Fruit fly (Drosophila melanogaster) whole organism, prepupa: Measurements from ENCODE around the gene X11Lbeta.

Experiments used
- Blimp-1 ChIP-seq: fragments of 200-800 bp; sonication (Bioruptor generic); optimal IDR thresholded peaks from 3 replicates; lab custom pipeline; 2017; ENCODE audit warnings: missing biosample characterization, missing genetic modification characterization, mild to moderate bottlenecking, moderate library complexity, missing genetic modification reagents
- CG11762 ChIP-seq: fragments of 200-800 bp; sonication (Bioruptor generic); optimal IDR thresholded peaks from 3 replicates; lab custom pipeline; 2016; ENCODE audit warnings: missing biosample characterization, missing genetic modification characterization; ENCODE audit not compliant: insufficient read depth
- CG11902 ChIP-seq: fragments of 200-800 bp; sonication (Bioruptor generic); optimal IDR thresholded peaks from 3 replicates; lab custom pipeline; 2016; ENCODE audit warnings: missing biosample characterization, missing genetic modification characterization
- CG15336 ChIP-seq: fragments of 200-800 bp; sonication (Bioruptor generic); IDR thresholded peaks from 2 replicates; pipeline ENCODE4 v1.3.6; 2022; ENCODE audit warnings: missing biosample characterization, missing genetic modification characterization
- CG1621 ChIP-seq: fragments of 200-800 bp; sonication (Bioruptor generic); optimal IDR thresholded peaks from 3 replicates; lab custom pipeline; 2018; ENCODE audit warnings: missing biosample characterization, mild to moderate bottlenecking, missing genetic modification characterization
- CG16779 ChIP-seq: fragments of 200-800 bp; sonication (Bioruptor generic); optimal IDR thresholded peaks from 3 replicates; lab custom pipeline; 2017; ENCODE audit warnings: missing biosample characterization, mild to moderate bottlenecking, missing genetic modification characterization
- CG3032 ChIP-seq: fragments of 200-800 bp; optimal IDR thresholded peaks from 2 replicates; lab custom pipeline; 2019; ENCODE audit warnings: missing biosample characterization, mild to moderate bottlenecking, missing genetic modification characterization, moderate library complexity
- CG31627 ChIP-seq: fragments of 200-800 bp; sonication (Bioruptor generic); optimal IDR thresholded peaks from 3 replicates; lab custom pipeline; 2016; ENCODE audit warnings: missing biosample characterization, missing genetic modification characterization
- CG3919 ChIP-seq: fragments of 200-800 bp; sonication (Bioruptor generic); optimal IDR thresholded peaks from 3 replicates; lab custom pipeline; 2016; ENCODE audit warnings: missing biosample characterization, missing genetic modification characterization
- CG6163 ChIP-seq: fragments of 200-800 bp; sonication (Bioruptor generic); IDR thresholded peaks from 3 replicates; pipeline ENCODE4 v1.3.6; 2022; ENCODE audit warnings: missing biosample characterization, missing genetic modification characterization
- CG6276 ChIP-seq: fragments of 200-800 bp; sonication (Bioruptor generic); optimal IDR thresholded peaks from 2 replicates; lab custom pipeline; 2017; ENCODE audit warnings: missing biosample characterization, mild to moderate bottlenecking, missing genetic modification characterization
- CG6792 ChIP-seq: fragments of 200-800 bp; sonication (Bioruptor generic); optimal IDR thresholded peaks from 3 replicates; lab custom pipeline; 2016; ENCODE audit warnings: missing biosample characterization, missing genetic modification characterization
- CG6808 ChIP-seq: fragments of 200-800 bp; sonication (Bioruptor generic); optimal IDR thresholded peaks from 3 replicates; lab custom pipeline; 2017; ENCODE audit warnings: missing biosample characterization, missing genetic modification characterization, mild to moderate bottlenecking, moderate library complexity, missing genetic modification reagents
- CG6854 ChIP-seq: fragments of 200-800 bp; sonication (Bioruptor generic); optimal IDR thresholded peaks from 2 replicates; lab custom pipeline; 2017; ENCODE audit warnings: missing biosample characterization, mild to moderate bottlenecking, missing genetic modification characterization
- CG7368 ChIP-seq: fragments of 200-800 bp; sonication (Bioruptor generic); optimal IDR thresholded peaks from 3 replicates; lab custom pipeline; 2016; ENCODE audit warnings: missing biosample characterization, missing genetic modification characterization
- CG8119 ChIP-seq: fragments of 200-800 bp; sonication (Bioruptor generic); IDR thresholded peaks from 3 replicates; pipeline ENCODE4 v1.3.6; 2022; ENCODE audit warnings: missing biosample characterization, missing genetic modification characterization
- CG8319 ChIP-seq: fragments of 200-800 bp; sonication (Bioruptor generic); optimal IDR thresholded peaks from 3 replicates; lab custom pipeline; 2016; ENCODE audit warnings: missing biosample characterization, missing genetic modification characterization
- CG8632 ChIP-seq: fragments of 200-800 bp; sonication (Bioruptor generic); optimal IDR thresholded peaks from 3 replicates; lab custom pipeline; 2016; ENCODE audit warnings: missing biosample characterization, missing genetic modification characterization
- CG9139 ChIP-seq: fragments of 200-800 bp; sonication (Bioruptor generic); optimal IDR thresholded peaks from 3 replicates; lab custom pipeline; 2017; ENCODE audit warnings: missing biosample characterization, mild to moderate bottlenecking, missing genetic modification characterization
- Eip75B ChIP-seq: fragments of 200-800 bp; sonication (Bioruptor generic); optimal IDR thresholded peaks from 3 replicates; lab custom pipeline; 2016; ENCODE audit warnings: missing biosample characterization, missing genetic modification characterization
- Eip78C ChIP-seq: fragments of 200-800 bp; sonication (Bioruptor generic); peaks from one replicate; lab custom pipeline; 2016; ENCODE audit warnings: missing biosample characterization, missing genetic modification characterization
- Eip93F ChIP-seq: fragments of 200-800 bp; sonication (Bioruptor generic); optimal IDR thresholded peaks from 2 replicates; lab custom pipeline; 2016; ENCODE audit warnings: missing biosample characterization, mild to moderate bottlenecking, missing genetic modification characterization
- Ets96B ChIP-seq: fragments of 200-800 bp; optimal IDR thresholded peaks from 2 replicates; lab custom pipeline; 2019; ENCODE audit warnings: missing biosample characterization, mild to moderate bottlenecking, missing genetic modification characterization, moderate library complexity
- Gug ChIP-seq: fragments of 200-800 bp; sonication (Bioruptor generic); IDR thresholded peaks from 2 replicates; pipeline ENCODE4 v1.3.6; 2022; ENCODE audit warnings: missing biosample characterization, missing genetic modification characterization
- Hr39 ChIP-seq: fragments of 200-800 bp; sonication (Bioruptor generic); optimal IDR thresholded peaks from 2 replicates; lab custom pipeline; 2016; ENCODE audit warnings: missing biosample characterization, missing genetic modification characterization
- Lpt ChIP-seq: fragments of 200-800 bp; sonication (Bioruptor generic); optimal IDR thresholded peaks from 3 replicates; lab custom pipeline; 2016; ENCODE audit warnings: missing biosample characterization, missing genetic modification characterization
- Met ChIP-seq: fragments of 200-800 bp; sonication (Bioruptor generic); optimal IDR thresholded peaks from 3 replicates; lab custom pipeline; 2016; ENCODE audit warnings: missing biosample characterization, missing genetic modification characterization
- Sox102F ChIP-seq: fragments of 200-800 bp; sonication (Bioruptor generic); optimal IDR thresholded peaks from 2 replicates; lab custom pipeline; 2016; ENCODE audit warnings: missing biosample characterization, mild to moderate bottlenecking, missing genetic modification characterization
- Sox14 ChIP-seq: fragments of 200-800 bp; sonication (Bioruptor generic); optimal IDR thresholded peaks from 3 replicates; lab custom pipeline; 2016; ENCODE audit warnings: missing biosample characterization, missing genetic modification characterization
- Sox15 ChIP-seq: fragments of 200-800 bp; sonication (Bioruptor generic); optimal IDR thresholded peaks from 3 replicates; lab custom pipeline; 2016; ENCODE audit warnings: missing biosample characterization, missing genetic modification characterization
- dac ChIP-seq: fragments of 200-800 bp; sonication (Bioruptor generic); optimal IDR thresholded peaks from 2 replicates; lab custom pipeline; 2017; ENCODE audit warnings: missing biosample characterization, mild to moderate bottlenecking, missing genetic modification characterization
- eg ChIP-seq: fragments of 200-800 bp; sonication (Bioruptor generic); IDR thresholded peaks from 3 replicates; pipeline ENCODE4 v1.3.6; 2022; ENCODE audit warnings: missing biosample characterization, missing genetic modification characterization
- esn ChIP-seq: fragments of 200-800 bp; sonication (Bioruptor generic); optimal IDR thresholded peaks from 2 replicates; lab custom pipeline; 2016; ENCODE audit warnings: missing biosample characterization, mild to moderate bottlenecking, missing genetic modification characterization, moderate library complexity
- fkh ChIP-seq: fragments of 200-800 bp; sonication (Bioruptor generic); optimal IDR thresholded peaks from 3 replicates; lab custom pipeline; 2017; ENCODE audit warnings: missing biosample characterization, mild to moderate bottlenecking, missing genetic modification characterization, moderate library complexity
- lz ChIP-seq: fragments of 200-800 bp; sonication (Bioruptor generic); optimal IDR thresholded peaks from 3 replicates; lab custom pipeline; 2016; ENCODE audit warnings: missing biosample characterization, missing genetic modification characterization
- net ChIP-seq: fragments of 200-800 bp; sonication (Bioruptor generic); optimal IDR thresholded peaks from 3 replicates; lab custom pipeline; 2016; ENCODE audit warnings: missing biosample characterization, missing genetic modification characterization
- vri ChIP-seq: fragments of 200-800 bp; sonication (Bioruptor generic); optimal IDR thresholded peaks from 3 replicates; lab custom pipeline; 2016; ENCODE audit warnings: missing biosample characterization, mild to moderate bottlenecking, missing genetic modification characterization

X11Lbeta gene

dm6 chrX:10741754-10742577, 114.4 kb downstream of the X11Lbeta start (continued):
- TF ChIP-seq CG6792 (GFP tag; lab: Kevin White, UChicago) (no peak), net (GFP tag; lab: Kevin White, UChicago) (peak; percentile 24), Gug (0 out of 2 replicates have a peak, but pooled peaks have one; percentile 15), CG3032 (tag; lab: Kevin White, UChicago) (peak; percentile 24), fkh (GFP tag; lab: Kevin White, UChicago) (no peak), Eip93F (GFP tag; lab: Kevin White, UChicago) (no peak), esn (GFP tag; lab: Kevin White, UChicago) (no peak), CG1621 (tag; lab: Kevin White, UChicago) (peak; percentile 14), Lpt (GFP tag; lab: Kevin White, UChicago) (peak; percentile 37), Met (GFP tag; lab: Kevin White, UChicago) (no peak), CG8119 (peak; percentile 40; the same call in 1 of the 3 replicates), Eip78C (GFP tag; lab: Kevin White, UChicago) (peak; percentile 37), CG6854 (GFP tag; lab: Kevin White, UChicago) (peak; percentile 2)

dm6 chrX:10742578-10742976, 115.0 kb downstream of the X11Lbeta start:
- TF ChIP-seq CG8319 (GFP tag; lab: Kevin White, UChicago) (no peak), vri (peak; percentile 36), Sox102F (GFP tag; lab: Kevin White, UChicago) (no peak), CG6163 (GFP tag; lab: Robert Waterston, UW) (peak; percentile 52; the same call in 2 of the 3 replicates), CG6808 (GFP tag; lab: Kevin White, UChicago) (peak; percentile 4), CG11902 (no peak), Eip75B (GFP tag; lab: Kevin White, UChicago) (no peak), Lpt (GFP tag; lab: Kevin White, UChicago) (no peak), eg (peak; percentile 76), Blimp-1 (GFP tag; lab: Kevin White, UChicago) (no peak), CG8119 (0 out of 3 replicates have a peak, but pooled peaks have one; percentile 20), CG7368 (no peak), CG11762 (GFP tag; lab: Kevin White, UChicago) (no peak), lz (GFP tag; lab: Kevin White, UChicago) (no peak), CG15336 (GFP tag; lab: Robert Waterston, UW) (0 out of 2 replicates have a peak, but pooled peaks have one; percentile 16), CG3032 (tag; lab: Kevin White, UChicago) (no peak), Sox15 (GFP tag; lab: Kevin White, UChicago) (no peak), CG6276 (GFP tag; lab: Kevin White, UChicago) (peak; percentile 56), fkh (GFP tag; lab: Kevin White, UChicago) (peak; percentile 36), CG9139 (GFP tag; lab: Kevin White, UChicago) (peak; percentile 17), CG8632 (no peak), CG6792 (GFP tag; lab: Kevin White, UChicago) (no peak)

- TF ChIP-seq CG8119, result peak; percentile 33; the same call in 1 of the 3 replicates
- no peak for TF ChIP-seq CG31627
- TF ChIP-seq, all 60 proteins: peak for 1
Measured at dm6 chrX:10743825-10744224, 116.3 kb downstream of the X11Lbeta start.

- TF ChIP-seq Eip78C (GFP tag; lab: Kevin White, UChicago), result peak; percentile 50
- no peak for TF ChIP-seq Sox14 (GFP tag; lab: Kevin White, UChicago)
- no peak for TF ChIP-seq dac (GFP tag; lab: Kevin White, UChicago)
- TF ChIP-seq CG9139 (GFP tag; lab: Kevin White, UChicago), result no peak
- no peak for TF ChIP-seq CG3919 (GFP tag; lab: Kevin White, UChicago)
- no peak for TF ChIP-seq CG6854 (GFP tag; lab: Kevin White, UChicago)
- TF ChIP-seq CG16779 (tag; lab: Kevin White, UChicago), result no peak
- no peak for TF ChIP-seq fkh (GFP tag; lab: Kevin White, UChicago)
- no peak; the same call in 2 of the 3 replicates for TF ChIP-seq eg
- TF ChIP-seq Hr39 (GFP tag; lab: Kevin White, UChicago), result no peak
- TF ChIP-seq esn (GFP tag; lab: Kevin White, UChicago), result no peak
- TF ChIP-seq CG6276 (GFP tag; lab: Kevin White, UChicago), result peak; percentile 11
- TF ChIP-seq Eip75B (GFP tag; lab: Kevin White, UChicago), result no peak
- TF ChIP-seq Ets96B (tag; lab: Kevin White, UChicago), result no peak
Measured at dm6 chrX:10744315-10744767, 116.8 kb downstream of the X11Lbeta start, which contains the start of gene ras. ras (plus strand) TSS chrX:10744502.
